Worm (Caenorhabditis elegans) whole organism, late embryonic: ENCODE measurements around the gene C29F7.10.

Experiments used
- Y22D7AL.16 ChIP-seq: sonication (generic microtip); optimal IDR thresholded peaks from 2 replicates; lab custom pipeline; 2016; ENCODE audit warnings: missing genetic modification characterization, missing compliant biosample characterization
- ama-1 ChIP-seq: fragments of 150-350 bp; optimal IDR thresholded peaks from 2 replicates; lab custom pipeline; 2014
- hlh-30 ChIP-seq: sonication (generic microtip); optimal IDR thresholded peaks from 2 replicates; lab custom pipeline; 2017; ENCODE audit warnings: antibody characterized with exemption, missing genetic modification characterization, missing compliant biosample characterization; ENCODE audit not compliant: insufficient read depth
- nhr-11 ChIP-seq: fragments of 150-350 bp; optimal IDR thresholded peaks from 2 replicates; lab custom pipeline; 2014; ENCODE audit warnings: missing biosample characterization, missing genetic modification characterization
- pha-4 ChIP-seq: fragments of 150-350 bp; optimal IDR thresholded peaks from 2 replicates; lab custom pipeline; 2018; ENCODE audit warnings: missing biosample characterization, missing genetic modification reagents, missing genetic modification characterization
- pqm-1 ChIP-seq: sonication (generic microtip); optimal IDR thresholded peaks from 2 replicates; lab custom pipeline; 2016; ENCODE audit warnings: missing genetic modification characterization, missing compliant biosample characterization
- ref-2 ChIP-seq: sonication (generic microtip); optimal IDR thresholded peaks from 2 replicates; lab custom pipeline; 2016; ENCODE audit warnings: missing genetic modification characterization, missing compliant biosample characterization
- rnt-1 ChIP-seq: sonication (generic microtip); optimal IDR thresholded peaks from 2 replicates; lab custom pipeline; 2016; ENCODE audit warnings: missing genetic modification characterization, missing compliant biosample characterization

ce11 chrX:13456442-13456841 is 25.2 kb upstream of the C29F7.10 start, which contains the start of gene flr-1:
- TF ChIP-seq pha-4 (tag; lab: Kevin White, UChicago) (no peak), ama-1 (lab: Kevin White, UChicago) (no peak), ref-2 (no peak), hlh-30 (tag; lab: Kevin White, UChicago) (no peak), rnt-1 (tag; lab: Kevin White, UChicago) (no peak), Y22D7AL.16 (tag; lab: Kevin White, UChicago) (no peak), nhr-11 (no peak), pqm-1 (no peak)
